Worm (Caenorhabditis elegans): ENCODE data around the gene fbxa-192.

- no peak for TF ChIP-seq sox-4 (tag; optimal IDR thresholded peaks at IDR 0.05)
- TF ChIP-seq ceh-31 (tag; optimal IDR thresholded peaks at IDR 0.05): no peak
- TF ChIP-seq tbx-2 (tag; optimal IDR thresholded peaks at IDR 0.05): no peak
- no peak for TF ChIP-seq unc-86 (tag; optimal IDR thresholded peaks at IDR 0.05)
- no peak for TF ChIP-seq ahr-1 (tag; optimal IDR thresholded peaks at IDR 0.05)
- no peak for TF ChIP-seq pqm-1 (tag; optimal IDR thresholded peaks at IDR 0.05)
- TF ChIP-seq sdc-2 (tag; optimal IDR thresholded peaks at IDR 0.05): no peak
- no peak for TF ChIP-seq ets-4 (tag; optimal IDR thresholded peaks at IDR 0.05)
- no peak for TF ChIP-seq F13H6.1 (tag; optimal IDR thresholded peaks at IDR 0.05)
- TF ChIP-seq pha-4 (tag; optimal IDR thresholded peaks at IDR 0.05): no peak
These were observed 17.3 kb upstream of the fbxa-192 start, which contains the start of gene F59A1.12 for ce11 chrV:17667676-17668075.

Data from whole organism, late embryonic.